Worm (Caenorhabditis elegans) whole organism, L1 larva: ENCODE results near the gene W02G9.4.
A peak's percentile ranks its signal among the peaks of the same experiment; 100 is the strongest.

ENCODE experiments used
- C16A3.4 ChIP-seq: fragments of 150-350 bp; optimal IDR thresholded peaks from 2 replicates; lab custom pipeline; 2014; ENCODE audit warnings: missing biosample characterization, missing genetic modification characterization
- C34B4.2 ChIP-seq: sonication (generic microtip); optimal IDR thresholded peaks from 2 replicates; lab custom pipeline; 2017; ENCODE audit warnings: mild to moderate bottlenecking, missing genetic modification characterization, missing compliant biosample characterization
- F16B12.6 ChIP-seq: fragments of 150-350 bp; optimal IDR thresholded peaks from 2 replicates; lab custom pipeline; 2014; ENCODE audit warnings: missing biosample characterization, missing genetic modification characterization
- aha-1 ChIP-seq: fragments of 150-350 bp; optimal IDR thresholded peaks from 2 replicates; lab custom pipeline; 2014; ENCODE audit warnings: missing biosample characterization, missing genetic modification characterization
- alr-1 ChIP-seq: fragments of 200-800 bp; sonication (Bioruptor generic); optimal IDR thresholded peaks from 2 replicates; lab custom pipeline; 2018; ENCODE audit warnings: borderline replicate concordance, mild to moderate bottlenecking, missing genetic modification characterization, missing compliant biosample characterization
- aly-2 ChIP-seq: fragments of 150-350 bp; optimal IDR thresholded peaks from 2 replicates; lab custom pipeline; 2014; ENCODE audit warnings: missing biosample characterization, missing genetic modification characterization
- ama-1 ChIP-seq: fragments of 150-350 bp; optimal IDR thresholded peaks from 2 replicates; lab custom pipeline; 2014
- blmp-1 ChIP-seq: fragments of 150-350 bp; optimal IDR thresholded peaks from 2 replicates; lab custom pipeline; 2014; ENCODE audit warnings: missing biosample characterization, missing genetic modification characterization
- ceh-82 ChIP-seq, 3 experiments: fragments of 150-350 bp in 1 of 3; sonication (generic microtip) in 2 of 3; optimal IDR thresholded peaks; 2 replicates each; lab custom pipeline; 2014 to 2017; ENCODE audit warnings: missing biosample characterization in 3 of 3, missing genetic modification characterization in 3 of 3
- ceh-90 ChIP-seq: sonication (generic microtip); optimal IDR thresholded peaks from 2 replicates; lab custom pipeline; 2016; ENCODE audit warnings: missing genetic modification characterization, missing compliant biosample characterization
- dpl-1 ChIP-seq, 3 experiments: fragments of 150-350 bp in 2 of 3; sonication (generic microtip) in 1 of 3; optimal IDR thresholded peaks; 2 replicates each; lab custom pipeline; 2014 to 2017; ENCODE audit warnings: missing biosample characterization in 3 of 3, missing genetic modification characterization in 3 of 3, missing genetic modification reagents in 3 of 3
- dsc-1 ChIP-seq: sonication (generic microtip); optimal IDR thresholded peaks from 2 replicates; lab custom pipeline; 2016; ENCODE audit warnings: mild to moderate bottlenecking, missing genetic modification characterization, missing compliant biosample characterization
- efl-1 ChIP-seq, 4 experiments: fragments of 150-350 bp; optimal IDR thresholded peaks in 3 of 4; peaks in 1 of 4; 1 replicate in 1 of 4; 2 replicates in 3 of 4; lab custom pipeline; 2014; ENCODE audit warnings: missing biosample characterization in 2 of 4, missing genetic modification characterization in 2 of 4, missing genetic modification reagents in 2 of 4
- egl-27 ChIP-seq, 2 experiments: fragments of 150-350 bp in 1 of 2; sonication (generic microtip); optimal IDR thresholded peaks; 3 replicates each; lab custom pipeline; 2017 to 2018; ENCODE audit warnings: missing biosample characterization in 2 of 2, missing genetic modification characterization in 2 of 2, missing genetic modification reagents in 2 of 2
- elt-2 ChIP-seq: sonication (generic microtip); optimal IDR thresholded peaks from 2 replicates; lab custom pipeline; 2016; ENCODE audit warnings: missing genetic modification characterization, mild to moderate bottlenecking, inconsistent platforms, missing compliant biosample characterization, missing genetic modification reagents
- elt-3 ChIP-seq, 6 experiments: fragments of 150-350 bp in 1 of 6; sonication (generic microtip); optimal IDR thresholded peaks; 2 replicates each; lab custom pipeline; 2017 to 2018; ENCODE audit warnings: missing biosample characterization in 6 of 6, missing genetic modification characterization in 6 of 6, inconsistent platforms in 1 of 6
- ets-5 ChIP-seq: fragments of 200-800 bp; sonication (Bioruptor generic); IDR thresholded peaks from 2 replicates; pipeline ENCODE4 v1.3.6; 2022; ENCODE audit warnings: missing genetic modification characterization, missing compliant biosample characterization
- fkh-10 ChIP-seq: sonication (generic microtip); optimal IDR thresholded peaks from 2 replicates; lab custom pipeline; 2017; ENCODE audit warnings: missing biosample characterization, missing genetic modification reagents, missing genetic modification characterization
- fkh-8 ChIP-seq: sonication (generic microtip); optimal IDR thresholded peaks from 2 replicates; lab custom pipeline; 2016; ENCODE audit warnings: mild to moderate bottlenecking, missing genetic modification characterization, missing compliant biosample characterization
- fos-1 ChIP-seq: fragments of 150-350 bp; optimal IDR thresholded peaks from 2 replicates; lab custom pipeline; 2014; ENCODE audit warnings: missing biosample characterization, missing genetic modification characterization
- hlh-4 ChIP-seq: sonication (generic microtip); optimal IDR thresholded peaks from 2 replicates; lab custom pipeline; 2016; ENCODE audit warnings: mild to moderate bottlenecking, missing genetic modification characterization, missing compliant biosample characterization
- lin-13 ChIP-seq: fragments of 150-350 bp; optimal IDR thresholded peaks from 2 replicates; lab custom pipeline; 2014; ENCODE audit warnings: missing biosample characterization, missing genetic modification reagents, missing genetic modification characterization
- lin-14 ChIP-seq: fragments of 200-800 bp; sonication (Bioruptor generic); optimal IDR thresholded peaks from 2 replicates; lab custom pipeline; 2018; ENCODE audit warnings: mild to moderate bottlenecking, missing genetic modification characterization, moderate library complexity, missing compliant biosample characterization
- lin-15B ChIP-seq: fragments of 150-350 bp; sonication (generic microtip); optimal IDR thresholded peaks from 3 replicates; lab custom pipeline; 2014; ENCODE audit warnings: missing biosample characterization, missing genetic modification characterization
- lin-39 ChIP-seq: fragments of 150-350 bp; optimal IDR thresholded peaks from 2 replicates; lab custom pipeline; 2014; ENCODE audit warnings: missing biosample characterization, missing genetic modification reagents, missing genetic modification characterization
- lir-3 ChIP-seq: sonication (generic microtip); optimal IDR thresholded peaks from 2 replicates; lab custom pipeline; 2016; ENCODE audit warnings: mild to moderate bottlenecking, missing genetic modification characterization, moderate library complexity, missing compliant biosample characterization; ENCODE audit not compliant: poor library complexity
- mab-9 ChIP-seq: fragments of 200-800 bp; sonication (Bioruptor generic); IDR thresholded peaks from 2 replicates; pipeline ENCODE4 v1.3.6; 2022; ENCODE audit warnings: missing genetic modification reagents, missing genetic modification characterization, missing compliant biosample characterization
- mef-2 ChIP-seq: fragments of 150-350 bp; optimal IDR thresholded peaks from 2 replicates; lab custom pipeline; 2014; ENCODE audit warnings: missing biosample characterization, missing genetic modification characterization
- mep-1 ChIP-seq: fragments of 150-350 bp; optimal IDR thresholded peaks from 2 replicates; lab custom pipeline; 2014; ENCODE audit warnings: missing biosample characterization, missing genetic modification characterization
- nhr-11 ChIP-seq: fragments of 150-350 bp; optimal IDR thresholded peaks from 2 replicates; lab custom pipeline; 2014; ENCODE audit warnings: missing biosample characterization, missing genetic modification characterization
- nhr-19 ChIP-seq: fragments of 200-800 bp; sonication (Bioruptor generic); conservative IDR thresholded peaks from 2 replicates; pipeline ENCODE4 v1.3.6; 2022; ENCODE audit warnings: missing genetic modification characterization, missing compliant biosample characterization
- nhr-20 ChIP-seq: sonication (generic microtip); optimal IDR thresholded peaks from 2 replicates; lab custom pipeline; 2016; ENCODE audit warnings: mild to moderate bottlenecking, missing genetic modification characterization, missing compliant biosample characterization
- nhr-237 ChIP-seq: fragments of 150-350 bp; optimal IDR thresholded peaks from 2 replicates; lab custom pipeline; 2014; ENCODE audit warnings: missing biosample characterization, missing genetic modification characterization
- nhr-76 ChIP-seq: sonication (generic microtip); optimal IDR thresholded peaks from 2 replicates; lab custom pipeline; 2017; ENCODE audit warnings: missing biosample characterization, missing genetic modification characterization
- nhr-90 ChIP-seq: sonication (generic microtip); optimal IDR thresholded peaks from 2 replicates; lab custom pipeline; 2016; ENCODE audit warnings: mild to moderate bottlenecking, missing genetic modification characterization, missing compliant biosample characterization; ENCODE audit not compliant: poor library complexity
- pag-3 ChIP-seq: sonication (generic microtip); optimal IDR thresholded peaks from 2 replicates; lab custom pipeline; 2017; ENCODE audit warnings: missing genetic modification characterization, mild to moderate bottlenecking, missing compliant biosample characterization, antibody characterized with exemption, borderline replicate concordance; ENCODE audit not compliant: insufficient read depth
- pax-3 ChIP-seq: fragments of 200-800 bp; sonication (Bioruptor generic); optimal IDR thresholded peaks from 2 replicates; lab custom pipeline; 2018; ENCODE audit warnings: mild to moderate bottlenecking, missing genetic modification characterization, moderate library complexity, missing compliant biosample characterization
- rnt-1 ChIP-seq: sonication (generic microtip); optimal IDR thresholded peaks from 2 replicates; lab custom pipeline; 2016; ENCODE audit warnings: mild to moderate bottlenecking, missing genetic modification characterization, moderate library complexity, missing compliant biosample characterization
- skn-1 ChIP-seq: fragments of 150-350 bp; optimal IDR thresholded peaks from 2 replicates; lab custom pipeline; 2014; ENCODE audit warnings: missing biosample characterization, missing genetic modification characterization
- sup-37 ChIP-seq: fragments of 200-800 bp; sonication (Bioruptor generic); optimal IDR thresholded peaks from 2 replicates; lab custom pipeline; 2018; ENCODE audit warnings: mild to moderate bottlenecking, missing genetic modification characterization, missing compliant biosample characterization
- swsn-7 ChIP-seq: sonication (generic microtip); optimal IDR thresholded peaks from 2 replicates; lab custom pipeline; 2016; ENCODE audit warnings: missing genetic modification characterization, missing compliant biosample characterization
- tlp-1 ChIP-seq: fragments of 150-350 bp; optimal IDR thresholded peaks from 2 replicates; lab custom pipeline; 2014; ENCODE audit warnings: missing biosample characterization, missing genetic modification characterization
- unc-130 ChIP-seq: fragments of 150-350 bp; optimal IDR thresholded peaks from 2 replicates; lab custom pipeline; 2017; ENCODE audit warnings: missing biosample characterization, missing genetic modification characterization, inconsistent platforms
- unc-30 ChIP-seq: sonication (generic microtip); optimal IDR thresholded peaks from 2 replicates; lab custom pipeline; 2017; ENCODE audit warnings: missing biosample characterization, missing genetic modification characterization
- unc-62 ChIP-seq: fragments of 150-350 bp; optimal IDR thresholded peaks from 2 replicates; lab custom pipeline; 2014; ENCODE audit warnings: missing biosample characterization, missing genetic modification reagents, missing genetic modification characterization
- unc-86 ChIP-seq: sonication (generic microtip); optimal IDR thresholded peaks from 2 replicates; lab custom pipeline; 2016; ENCODE audit warnings: missing genetic modification characterization, missing compliant biosample characterization
- unc-98 ChIP-seq: fragments of 200-800 bp; sonication (Bioruptor generic); IDR thresholded peaks from 2 replicates; pipeline ENCODE4 v1.3.6; 2022; ENCODE audit warnings: missing genetic modification characterization, missing compliant biosample characterization
- xbp-1 ChIP-seq: sonication (generic microtip); optimal IDR thresholded peaks from 2 replicates; lab custom pipeline; 2016; ENCODE audit warnings: missing genetic modification characterization, missing compliant biosample characterization
- zag-1 ChIP-seq: fragments of 150-350 bp; optimal IDR thresholded peaks from 2 replicates; lab custom pipeline; 2014; ENCODE audit warnings: missing biosample characterization, missing genetic modification characterization
- zip-4 ChIP-seq: fragments of 200-800 bp; sonication (Bioruptor generic); optimal IDR thresholded peaks from 2 replicates; lab custom pipeline; 2018; ENCODE audit warnings: mild to moderate bottlenecking, missing genetic modification characterization, moderate library complexity, missing compliant biosample characterization
- ztf-4 ChIP-seq: fragments of 150-350 bp; optimal IDR thresholded peaks from 2 replicates; lab custom pipeline; 2014; ENCODE audit warnings: missing biosample characterization, missing genetic modification characterization

W02G9.4 gene

DNA sequence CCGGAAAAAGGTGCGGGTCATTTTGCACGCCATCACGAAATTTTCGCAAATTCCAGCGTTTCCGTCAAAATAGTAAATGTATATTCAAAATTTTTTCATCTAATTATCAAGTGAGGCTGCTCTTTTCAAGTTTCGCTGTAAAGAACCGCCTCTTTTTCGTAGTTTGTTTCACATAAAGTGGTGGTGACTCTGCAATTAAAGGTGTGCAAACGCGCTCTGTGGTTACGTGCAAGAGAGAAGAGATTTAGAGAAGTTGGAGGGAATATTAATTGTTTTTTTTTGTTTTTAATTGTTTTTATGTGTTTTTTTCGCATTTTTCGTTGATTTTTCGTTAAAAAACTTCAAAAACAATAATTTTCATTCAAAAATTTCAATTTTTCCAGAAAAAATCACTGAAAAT, 5.9 kb downstream of the W02G9.4 start, which contains the start of gene W02G9.3 (continued):
- TF ChIP-seq blmp-1 (tag; lab: Kevin White, UChicago) (peak; percentile 80), rnt-1 (tag; lab: Kevin White, UChicago) (peak; percentile 87), unc-62 (GFP tag; lab: Kevin White, UChicago) (no peak), nhr-237 (peak; percentile 55), nhr-19 (GFP tag; lab: Robert Waterston, UW) (peak; percentile 60), lin-13 (peak; percentile 82), unc-86 (tag; lab: Kevin White, UChicago) (peak; percentile 66), mep-1 (peak; percentile 89), fkh-10 (GFP tag; lab: Kevin White, UChicago) (peak; percentile 49), fkh-8 (tag; lab: Kevin White, UChicago) (peak; percentile 83), ztf-4 (tag; lab: Kevin White, UChicago) (peak; percentile 40), ama-1 (lab: Kevin White, UChicago) (peak; percentile 43), skn-1 (tag; lab: Kevin White, UChicago) (peak; percentile 88), hlh-4 (tag; lab: Kevin White, UChicago) (no peak), pag-3 (tag; lab: Kevin White, UChicago) (no peak), elt-2 (tag; lab: Kevin White, UChicago) (peak; percentile 18), dpl-1 (GFP tag; optimal IDR thresholded peaks at IDR 0.05; lab: Kevin White, UChicago) (peak; percentile 83 to 91 (median 89)), ets-5 (no peak), unc-130 (tag; lab: Kevin White, UChicago) (peak; percentile 74), C16A3.4 (tag; lab: Kevin White, UChicago) (peak; percentile 89), mab-9 (GFP tag; lab: Robert Waterston, UW) (no peak), ceh-82 (tag; optimal IDR thresholded peaks at IDR 0.05; lab: Kevin White, UChicago) (peak; percentile 66 to 89 (median 81)), ceh-90 (tag; lab: Kevin White, UChicago) (peak; percentile 35), dsc-1 (peak; percentile 88), F16B12.6 (peak; percentile 45), C34B4.2 (tag; lab: Kevin White, UChicago) (no peak), fos-1 (tag; lab: Kevin White, UChicago) (peak; percentile 68), sup-37 (no peak), lin-15B (tag; lab: Kevin White, UChicago) (peak; percentile 78), zip-4 (GFP tag; lab: Kevin White, UChicago) (no peak), aly-2 (tag; lab: Kevin White, UChicago) (peak; percentile 63), lir-3 (tag; lab: Kevin White, UChicago) (no peak), unc-30 (tag; lab: Kevin White, UChicago) (no peak), elt-3 (tag; optimal IDR thresholded peaks at IDR 0.05; lab: Kevin White, UChicago) (peak in 1 of 6 experiments; percentile 66), mef-2 (tag; lab: Kevin White, UChicago) (no peak), zag-1 (no peak), nhr-90 (tag; lab: Kevin White, UChicago) (peak; percentile 78), nhr-20 (tag; lab: Kevin White, UChicago) (peak; percentile 76), alr-1 (tag; lab: Kevin White, UChicago) (no peak), unc-98 (GFP tag; lab: Robert Waterston, UW) (no peak), swsn-7 (tag; lab: Kevin White, UChicago) (peak; percentile 80), egl-27 (tag; optimal IDR thresholded peaks at IDR 0.05; lab: Kevin White, UChicago) (no peak), aha-1 (no peak)

DNA sequence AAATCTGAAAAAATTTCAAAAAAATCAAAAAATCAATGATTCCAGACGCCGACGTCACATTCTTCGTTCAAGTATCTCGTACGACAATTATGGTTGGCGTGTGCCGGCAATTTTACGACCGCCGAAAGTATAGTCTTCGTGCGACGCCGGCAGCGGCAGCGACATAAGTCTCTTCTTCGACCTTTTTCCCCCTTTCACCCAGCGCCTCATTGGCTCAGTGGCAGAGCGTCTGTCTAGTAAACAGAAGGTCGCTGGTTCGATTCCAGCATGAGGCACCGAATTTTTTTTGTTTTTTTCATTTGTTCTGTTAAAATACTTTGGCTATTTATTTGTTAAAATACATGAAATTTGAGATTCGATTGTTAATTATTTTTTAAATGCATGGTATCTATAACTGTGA, 7.1 kb downstream of the W02G9.4 start:
- no peak for TF ChIP-seq fkh-8 (tag; lab: Kevin White, UChicago)
- peak; percentile 31 for TF ChIP-seq C16A3.4 (tag; lab: Kevin White, UChicago)
- TF ChIP-seq nhr-11 = no peak
- no peak for TF ChIP-seq nhr-76 (tag; lab: Kevin White, UChicago)
- peak; percentile 41 for TF ChIP-seq lin-14
- no peak for TF ChIP-seq nhr-237
- TF ChIP-seq ztf-4 (tag; lab: Kevin White, UChicago) = no peak
- TF ChIP-seq hlh-4 (tag; lab: Kevin White, UChicago) = no peak
- TF ChIP-seq unc-130 (tag; lab: Kevin White, UChicago) = no peak
- no peak for TF ChIP-seq tlp-1 (tag; lab: Kevin White, UChicago)
- TF ChIP-seq alr-1 (tag; lab: Kevin White, UChicago) = no peak
- no peak for TF ChIP-seq ama-1 (lab: Kevin White, UChicago)
- no peak for TF ChIP-seq ets-5
- TF ChIP-seq lin-39 (tag; lab: Kevin White, UChicago) = no peak
- TF ChIP-seq swsn-7 (tag; lab: Kevin White, UChicago) = peak; percentile 33
- TF ChIP-seq aly-2 (tag; lab: Kevin White, UChicago) = no peak
- peak; percentile 15 for TF ChIP-seq xbp-1 (tag; lab: Kevin White, UChicago)
- peak; percentile 45 for TF ChIP-seq rnt-1 (tag; lab: Kevin White, UChicago)
- TF ChIP-seq pax-3 (tag; lab: Kevin White, UChicago) = no peak
- TF ChIP-seq efl-1 (optimal IDR thresholded peaks at IDR 0.05; lab: Kevin White, UChicago) = peak; percentile 31 to 34
- peak; percentile 33 to 95 for TF ChIP-seq efl-1 (GFP tag; optimal IDR thresholded peaks at IDR 0.05 in 1 of 2; lab: Kevin White, UChicago)
